Worm (Caenorhabditis elegans): Measurements from ENCODE around the gene srw-42.

srw-42 gene

DNA sequence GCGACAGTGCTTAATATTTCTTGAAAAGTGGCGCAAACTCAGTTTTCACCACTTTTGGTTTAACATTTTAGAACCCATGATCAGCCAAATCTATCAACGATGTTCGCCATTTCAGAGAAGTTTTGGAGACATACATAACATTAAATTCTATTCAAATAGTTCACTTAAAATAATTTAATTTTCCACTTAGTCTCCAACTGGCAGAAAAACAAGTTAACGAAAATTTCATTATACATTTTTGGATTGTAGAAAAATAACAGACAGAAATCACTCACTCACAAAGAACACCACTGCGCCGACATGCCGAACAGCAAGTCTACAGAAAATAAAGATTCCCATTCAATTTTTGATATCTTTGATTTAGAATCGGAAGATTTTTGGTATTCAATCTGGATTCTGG lies 13.7 kb downstream of the srw-42 start, which contains the start of gene srw-44:
Gene srw-44, plus strand, starts transcription at position 301 of the 400 bp plus-strand sequence.
- TF ChIP-seq egl-27 (tag; optimal IDR thresholded peaks at IDR 0.05), result no peak
- no peak for TF ChIP-seq fkh-10 (GFP tag; optimal IDR thresholded peaks at IDR 0.05)
- TF ChIP-seq fos-1 (tag; optimal IDR thresholded peaks at IDR 0.05), result no peak
- no peak for TF ChIP-seq hmg-11 (tag; optimal IDR thresholded peaks at IDR 0.05)
- no peak for TF ChIP-seq zag-1 (tag; optimal IDR thresholded peaks at IDR 0.05)
- TF ChIP-seq unc-62 (GFP tag; optimal IDR thresholded peaks at IDR 0.05), result no peak
- no peak for TF ChIP-seq ceh-82 (tag; optimal IDR thresholded peaks at IDR 0.05)
- TF ChIP-seq ztf-11 (tag; optimal IDR thresholded peaks at IDR 0.05), result no peak

DNA sequence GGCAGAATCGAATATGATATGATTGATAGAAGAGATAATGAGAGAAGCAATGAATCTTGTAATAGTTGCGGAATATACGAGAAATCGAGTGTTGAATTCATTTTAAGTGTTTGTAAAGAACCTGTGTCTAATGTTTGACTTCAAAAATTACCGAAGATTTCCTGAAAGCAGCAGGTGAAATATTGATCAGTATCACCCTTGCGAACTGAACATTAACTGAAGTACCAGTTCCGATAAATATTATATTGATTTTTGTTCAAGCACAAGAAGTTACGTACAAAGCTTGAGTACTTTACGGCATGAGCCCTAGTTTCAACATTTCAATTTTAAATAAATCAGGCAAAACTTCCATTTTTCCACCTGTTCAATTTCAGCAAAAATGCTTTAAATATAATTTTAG lies 14.4 kb downstream of the srw-42 start, which contains the start of gene srz-103:
Gene srz-103, minus strand, starts transcription at position 101 of the 400 bp plus-strand sequence.
- TF ChIP-seq nhr-11 (tag; optimal IDR thresholded peaks at IDR 0.05) (no peak), fos-1 (tag; optimal IDR thresholded peaks at IDR 0.05) (no peak), R02D3.7 (tag; optimal IDR thresholded peaks at IDR 0.05) (no peak), unc-39 (tag; optimal IDR thresholded peaks at IDR 0.05) (no peak), ZK546.5 (tag; optimal IDR thresholded peaks at IDR 0.05) (no peak), hmg-11 (tag; optimal IDR thresholded peaks at IDR 0.05) (no peak), nhr-23 (tag; optimal IDR thresholded peaks at IDR 0.05) (no peak), elt-2 (tag; optimal IDR thresholded peaks at IDR 0.05) (no peak)

ce11 chrV:16675553-16675952 lies 18.1 kb downstream of the srw-42 start, which contains the start of gene srz-1:
Gene srz-1, plus strand, starts transcription at chrV:16675853.
- TF ChIP-seq R02D3.7 (tag; optimal IDR thresholded peaks at IDR 0.05), result no peak
- no peak for TF ChIP-seq sea-2 (GFP tag; optimal IDR thresholded peaks at IDR 0.05)
- TF ChIP-seq nhr-11 (tag; optimal IDR thresholded peaks at IDR 0.05), result no peak
- no peak for TF ChIP-seq nfya-1 (tag; optimal IDR thresholded peaks at IDR 0.05; ENCODE audit: insufficient read depth)
- no peak for TF ChIP-seq ztf-4 (tag; optimal IDR thresholded peaks at IDR 0.05)
- no peak for TF ChIP-seq ceh-82 (tag; optimal IDR thresholded peaks at IDR 0.05)
- no peak for TF ChIP-seq skn-1 (tag; optimal IDR thresholded peaks at IDR 0.05)
- no peak for TF ChIP-seq snpc-4 (tag; optimal IDR thresholded peaks at IDR 0.05)
- TF ChIP-seq fkh-2 (tag; optimal IDR thresholded peaks at IDR 0.05), result no peak
- TF ChIP-seq ZK546.5 (tag; optimal IDR thresholded peaks at IDR 0.05), result no peak
- no peak for TF ChIP-seq ceh-28 (tag; optimal IDR thresholded peaks at IDR 0.05)
- TF ChIP-seq egl-5 (tag; optimal IDR thresholded peaks at IDR 0.05), result no peak
- TF ChIP-seq unc-62 (GFP tag; optimal IDR thresholded peaks at IDR 0.05), result no peak
- TF ChIP-seq lin-15B (tag; optimal IDR thresholded peaks at IDR 0.05), result no peak
- TF ChIP-seq elt-1 (tag; optimal IDR thresholded peaks at IDR 0.05), result no peak
- TF ChIP-seq unc-39 (tag; optimal IDR thresholded peaks at IDR 0.05), result no peak
- TF ChIP-seq ceh-9 (tag; optimal IDR thresholded peaks at IDR 0.05), result no peak
- TF ChIP-seq nhr-28 (tag; optimal IDR thresholded peaks at IDR 0.05), result no peak

- TF ChIP-seq sea-2 (GFP tag; optimal IDR thresholded peaks at IDR 0.05) (no peak), egl-5 (tag; optimal IDR thresholded peaks at IDR 0.05) (no peak), egl-27 (tag; optimal IDR thresholded peaks at IDR 0.05) (no peak), nfya-1 (tag; optimal IDR thresholded peaks at IDR 0.05; ENCODE audit: insufficient read depth) (no peak), pqm-1 (tag; optimal IDR thresholded peaks at IDR 0.05) (no peak), nhr-77 (tag; optimal IDR thresholded peaks at IDR 0.05) (no peak), skn-1 (tag; optimal IDR thresholded peaks at IDR 0.05) (no peak)
Observed at ce11 chrV:16674399-16674798, 19.2 kb downstream of the srw-42 start.

ce11 chrV:16672198-16672597 lies 21.4 kb downstream of the srw-42 start, which contains the start of gene F14F8.8:
Gene F14F8.8, minus strand, starts transcription at chrV:16672298.
- no peak for TF ChIP-seq skn-1 (tag; optimal IDR thresholded peaks at IDR 0.05)
- no peak for TF ChIP-seq egl-5 (tag; optimal IDR thresholded peaks at IDR 0.05)
- no peak for TF ChIP-seq mdl-1 (tag; optimal IDR thresholded peaks at IDR 0.05)
- no peak for TF ChIP-seq nfya-1 (tag; optimal IDR thresholded peaks at IDR 0.05; ENCODE audit: insufficient read depth)
- no peak for TF ChIP-seq nhr-43 (tag; optimal IDR thresholded peaks at IDR 0.05; ENCODE audit: poor library complexity, severe bottlenecking)
- no peak for TF ChIP-seq ama-1 (optimal IDR thresholded peaks at IDR 0.05)
- no peak for TF ChIP-seq unc-39 (tag; optimal IDR thresholded peaks at IDR 0.05)
- no peak for TF ChIP-seq zag-1 (tag; optimal IDR thresholded peaks at IDR 0.05)
- no peak for TF ChIP-seq fkh-2 (tag; optimal IDR thresholded peaks at IDR 0.05)
- no peak for TF ChIP-seq fos-1 (tag; optimal IDR thresholded peaks at IDR 0.05)
- no peak for TF ChIP-seq ceh-16 (tag; optimal IDR thresholded peaks at IDR 0.05)
- TF ChIP-seq nhr-25 (tag; optimal IDR thresholded peaks at IDR 0.05), result no peak
- TF ChIP-seq nhr-11 (tag; optimal IDR thresholded peaks at IDR 0.05), result no peak
